Worm (Caenorhabditis elegans): ENCODE data around the gene ttc-39B.

ce11 chrII:6377381-6377948, 43.7 kb upstream of the ttc-39B start:
- no peak for TF ChIP-seq unc-120 (tag; optimal IDR thresholded peaks at IDR 0.05; ENCODE audit: poor library complexity, severe bottlenecking)
- TF ChIP-seq lin-13 (tag; optimal IDR thresholded peaks at IDR 0.05): no peak

Measured in whole organism, mixed stage, embryonic.